Worm (Caenorhabditis elegans) whole organism, L2 larva: ENCODE measurements around the gene F44D12.10.

Experiments used
- C34F6.9 ChIP-seq: fragments of 150-350 bp; optimal IDR thresholded peaks from 2 replicates; lab custom pipeline; 2014; ENCODE audit warnings: missing biosample characterization, missing genetic modification characterization
- aly-2 ChIP-seq: fragments of 150-350 bp; optimal IDR thresholded peaks from 2 replicates; lab custom pipeline; 2014; ENCODE audit warnings: missing biosample characterization, missing genetic modification characterization
- blmp-1 ChIP-seq: sonication (generic microtip); optimal IDR thresholded peaks from 2 replicates; lab custom pipeline; 2017; ENCODE audit warnings: missing genetic modification characterization, mild to moderate bottlenecking, missing compliant biosample characterization, antibody characterized with exemption, moderate library complexity; ENCODE audit not compliant: insufficient read depth
- ceh-82 ChIP-seq: fragments of 150-350 bp; optimal IDR thresholded peaks from 2 replicates; lab custom pipeline; 2014; ENCODE audit warnings: missing biosample characterization, missing genetic modification characterization
- dmd-4 ChIP-seq: sonication (generic microtip); optimal IDR thresholded peaks from 2 replicates; lab custom pipeline; 2017; ENCODE audit warnings: missing biosample characterization, missing genetic modification characterization
- sem-4 ChIP-seq: fragments of 150-350 bp; optimal IDR thresholded peaks from 2 replicates; lab custom pipeline; 2014; ENCODE audit warnings: missing biosample characterization, missing genetic modification reagents, missing genetic modification characterization
- unc-62 ChIP-seq: fragments of 150-350 bp; optimal IDR thresholded peaks from 2 replicates; lab custom pipeline; 2014; ENCODE audit warnings: missing biosample characterization, missing genetic modification reagents, missing genetic modification characterization
- ztf-11 ChIP-seq: sonication (generic microtip); optimal IDR thresholded peaks from 2 replicates; lab custom pipeline; 2017; ENCODE audit warnings: missing biosample characterization, missing genetic modification characterization

DNA sequence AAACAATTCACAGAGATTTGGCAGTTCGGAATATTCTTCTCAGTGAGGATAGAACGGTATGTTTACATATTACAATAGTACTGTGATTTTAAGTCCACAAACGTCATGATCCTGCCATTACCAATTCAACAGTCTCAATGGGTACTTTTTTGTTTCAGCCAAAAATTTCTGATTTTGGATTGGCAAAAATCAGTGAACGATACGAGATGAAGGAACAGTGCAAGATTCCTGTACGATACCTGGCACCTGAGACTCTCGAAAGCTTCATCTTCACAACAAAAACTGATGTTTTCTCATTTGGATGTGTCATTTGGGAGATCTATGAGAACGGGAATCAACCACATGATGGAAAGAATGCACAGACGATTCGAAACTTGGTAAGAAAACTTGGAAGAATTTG lies 41.1 kb upstream of the F44D12.10 start:
- TF ChIP-seq blmp-1 (tag; lab: Kevin White, UChicago) (no peak), unc-62 (GFP tag; lab: Kevin White, UChicago) (no peak), aly-2 (no peak), dmd-4 (tag; lab: Kevin White, UChicago) (no peak), sem-4 (tag; lab: Kevin White, UChicago) (no peak), C34F6.9 (tag; lab: Kevin White, UChicago) (no peak), ceh-82 (tag; lab: Kevin White, UChicago) (no peak), ztf-11 (tag; lab: Kevin White, UChicago) (no peak)
